In genomic region chrV:9536505-9536904, ce11 we compare ENCODE assay signal across 1 worm cellular context.
TF ChIP-seq lines count a peak whose summit lies in the region.

C50F4.4 (plus strand) TSS chrV:9536771.

TF ChIP-seq in whole organism, L1 larva, 84 proteins besides CTCF, POLR2A, EP300 and RAD21 (continued from another document):
- TF ChIP-seq unc-30 (tag; optimal IDR thresholded peaks at IDR 0.05; lab: Kevin White, UChicago) (no peak), unc-130 (tag; optimal IDR thresholded peaks at IDR 0.05; lab: Kevin White, UChicago) (peak; percentile 46), dpl-1 (GFP tag; optimal IDR thresholded peaks at IDR 0.05; lab: Kevin White, UChicago) (peak; percentile 20 to 65 (median 38)), mef-2 (tag; optimal IDR thresholded peaks at IDR 0.05; lab: Kevin White, UChicago) (no peak), pag-3 (tag; optimal IDR thresholded peaks at IDR 0.05; lab: Kevin White, UChicago; ENCODE audit: borderline replicate concordance, insufficient read depth) (no peak), ceh-8 (GFP tag; optimal IDR thresholded peaks at IDR 0.05; lab: Kevin White, UChicago) (no peak), zag-1 (tag; optimal IDR thresholded peaks at IDR 0.05; lab: Kevin White, UChicago) (no peak), unc-86 (tag; optimal IDR thresholded peaks at IDR 0.05; lab: Kevin White, UChicago) (peak; percentile 15), ztf-11 (tag; optimal IDR thresholded peaks at IDR 0.05; lab: Kevin White, UChicago) (peak in 1 of 2 experiments; percentile 67), xbp-1 (tag; optimal IDR thresholded peaks at IDR 0.05; lab: Kevin White, UChicago) (peak; percentile 62), egl-13 (tag; optimal IDR thresholded peaks at IDR 0.05; lab: Kevin White, UChicago) (peak; percentile 36), nhr-47 (tag; optimal IDR thresholded peaks at IDR 0.05; lab: Kevin White, UChicago) (peak; percentile 67), snu-23 (GFP tag; optimal IDR thresholded peaks at IDR 0.05; lab: Kevin White, UChicago) (peak; percentile 55), nhr-85 (tag; lab: Kevin White, UChicago) (peak; percentile 63), lin-14 (GFP tag; optimal IDR thresholded peaks at IDR 0.05; lab: Kevin White, UChicago) (peak; percentile 50), Y116A8C.19 (tag; optimal IDR thresholded peaks at IDR 0.05; lab: Kevin White, UChicago; ENCODE audit: borderline replicate concordance) (no peak), lir-3 (tag; optimal IDR thresholded peaks at IDR 0.05; lab: Kevin White, UChicago; ENCODE audit: poor library complexity) (peak; percentile 77), fos-1 (tag; optimal IDR thresholded peaks at IDR 0.05; lab: Kevin White, UChicago) (no peak), fkh-8 (tag; optimal IDR thresholded peaks at IDR 0.05; lab: Kevin White, UChicago) (peak; percentile 15), tlp-1 (tag; optimal IDR thresholded peaks at IDR 0.05; lab: Kevin White, UChicago) (no peak), sup-37 (GFP tag; optimal IDR thresholded peaks at IDR 0.05; lab: Kevin White, UChicago) (no peak), aly-2 (tag; optimal IDR thresholded peaks at IDR 0.05; lab: Kevin White, UChicago) (no peak), F16B12.6 (tag; optimal IDR thresholded peaks at IDR 0.05; lab: Kevin White, UChicago) (no peak), swsn-7 (tag; optimal IDR thresholded peaks at IDR 0.05; lab: Kevin White, UChicago) (peak; percentile 59), snpc-4 (tag; optimal IDR thresholded peaks at IDR 0.05; lab: Kevin White, UChicago) (no peak), nhr-20 (tag; optimal IDR thresholded peaks at IDR 0.05; lab: Kevin White, UChicago) (peak; percentile 53), fkh-10 (GFP tag; optimal IDR thresholded peaks at IDR 0.05; lab: Kevin White, UChicago) (no peak), dsc-1 (tag; optimal IDR thresholded peaks at IDR 0.05; lab: Kevin White, UChicago) (peak; percentile 61), pqm-1 (tag; optimal IDR thresholded peaks at IDR 0.05; lab: Kevin White, UChicago) (no peak), mdl-1 (tag; optimal IDR thresholded peaks at IDR 0.05; lab: Kevin White, UChicago) (no peak), ztf-4 (tag; optimal IDR thresholded peaks at IDR 0.05; lab: Kevin White, UChicago) (no peak), nhr-11 (tag; optimal IDR thresholded peaks at IDR 0.05; lab: Kevin White, UChicago) (no peak), unc-98 (GFP tag; IDR thresholded peaks at IDR 0.05; lab: Robert Waterston, UW) (no peak), ces-1 (GFP tag; optimal IDR thresholded peaks at IDR 0.05; lab: Kevin White, UChicago) (no peak), lin-35 (GFP tag; optimal IDR thresholded peaks at IDR 0.05; lab: Kevin White, UChicago) (peak; percentile 29 to 33), nhr-90 (tag; optimal IDR thresholded peaks at IDR 0.05; lab: Kevin White, UChicago; ENCODE audit: poor library complexity) (peak; percentile 71), nhr-28 (tag; optimal IDR thresholded peaks at IDR 0.05; lab: Kevin White, UChicago) (no peak), elt-2 (tag; optimal IDR thresholded peaks at IDR 0.05; lab: Kevin White, UChicago) (no peak), rnt-1 (tag; optimal IDR thresholded peaks at IDR 0.05; lab: Kevin White, UChicago) (peak; percentile 93), lsy-2 (tag; optimal IDR thresholded peaks at IDR 0.05; lab: Kevin White, UChicago) (peak in 1 of 2 experiments; percentile 61)
